Fruit fly (Drosophila melanogaster): ENCODE results near the gene CG2336.

The CG2336 gene

dm6 chr3R:6580484-6580883 lies at the start of gene CG2336:
CG2336 (plus strand) TSS chr3R:6580784.
- no peak for TF ChIP-seq pan (optimal IDR thresholded peaks at IDR 0.05)
- TF ChIP-seq CG8478 (optimal IDR thresholded peaks at IDR 0.05), result no peak
- TF ChIP-seq EcR (GFP tag; optimal IDR thresholded peaks at IDR 0.05), result no peak
- no peak for TF ChIP-seq psq (optimal IDR thresholded peaks at IDR 0.05)
- TF ChIP-seq usp (GFP tag; optimal IDR thresholded peaks at IDR 0.05), result no peak
- TF ChIP-seq Dll (optimal IDR thresholded peaks at IDR 0.05), result no peak

dm6 chr3R:6534059-6534458 lies 46.5 kb upstream of the CG2336 start:
- no peak for TF ChIP-seq psq (optimal IDR thresholded peaks at IDR 0.05)
- no peak for TF ChIP-seq Dll (optimal IDR thresholded peaks at IDR 0.05)
- no peak for TF ChIP-seq pan (optimal IDR thresholded peaks at IDR 0.05)
- no peak for TF ChIP-seq EcR (GFP tag; optimal IDR thresholded peaks at IDR 0.05)
- no peak for TF ChIP-seq usp (GFP tag; optimal IDR thresholded peaks at IDR 0.05)
- TF ChIP-seq CG8478 (optimal IDR thresholded peaks at IDR 0.05), result no peak

dm6 chr3R:6548736-6549135 lies 31.8 kb upstream of the CG2336 start, which contains the start of gene Pif2:
Pif2 (plus strand) TSS chr3R:6549036.
- no peak for TF ChIP-seq Dll (optimal IDR thresholded peaks at IDR 0.05)
- no peak for TF ChIP-seq usp (GFP tag; optimal IDR thresholded peaks at IDR 0.05)
- TF ChIP-seq EcR (GFP tag; optimal IDR thresholded peaks at IDR 0.05), result no peak
- TF ChIP-seq CG8478 (optimal IDR thresholded peaks at IDR 0.05), result no peak
- TF ChIP-seq pan (optimal IDR thresholded peaks at IDR 0.05), result no peak
- TF ChIP-seq psq (optimal IDR thresholded peaks at IDR 0.05), result no peak

dm6 chr3R:6560251-6560650 lies 20.3 kb upstream of the CG2336 start, which contains the start of gene CG1137:
CG1137 (minus strand) TSS chr3R:6560351.
- TF ChIP-seq psq (optimal IDR thresholded peaks at IDR 0.05) (no peak), usp (GFP tag; optimal IDR thresholded peaks at IDR 0.05) (no peak), CG8478 (optimal IDR thresholded peaks at IDR 0.05) (no peak), pan (optimal IDR thresholded peaks at IDR 0.05) (no peak), Dll (optimal IDR thresholded peaks at IDR 0.05) (no peak)

- TF ChIP-seq CG8478 (optimal IDR thresholded peaks at IDR 0.05), result no peak
- TF ChIP-seq usp (GFP tag; optimal IDR thresholded peaks at IDR 0.05), result no peak
- TF ChIP-seq EcR (GFP tag; optimal IDR thresholded peaks at IDR 0.05), result no peak
- TF ChIP-seq pan (optimal IDR thresholded peaks at IDR 0.05), result no peak
- TF ChIP-seq psq (optimal IDR thresholded peaks at IDR 0.05), result no peak
- no peak for TF ChIP-seq Dll (optimal IDR thresholded peaks at IDR 0.05)
Observed at dm6 chr3R:6568835-6569234, 11.7 kb upstream of the CG2336 start.

- TF ChIP-seq Dll (optimal IDR thresholded peaks at IDR 0.05) (no peak), psq (optimal IDR thresholded peaks at IDR 0.05) (no peak), EcR (GFP tag; optimal IDR thresholded peaks at IDR 0.05) (no peak), CG8478 (optimal IDR thresholded peaks at IDR 0.05) (no peak), usp (GFP tag; optimal IDR thresholded peaks at IDR 0.05) (no peak), pan (optimal IDR thresholded peaks at IDR 0.05) (no peak)
Observed at dm6 chr3R:6593068-6593567, 12.5 kb downstream of the CG2336 start, which contains the start of gene dpr11. dpr11 (minus strand) TSS chr3R:6593330.

- TF ChIP-seq pan (optimal IDR thresholded peaks at IDR 0.05) (no peak), Dll (optimal IDR thresholded peaks at IDR 0.05) (no peak), CG8478 (optimal IDR thresholded peaks at IDR 0.05) (no peak), EcR (GFP tag; optimal IDR thresholded peaks at IDR 0.05) (no peak), usp (GFP tag; optimal IDR thresholded peaks at IDR 0.05) (no peak), psq (optimal IDR thresholded peaks at IDR 0.05) (no peak)
Observed at dm6 chr3R:6597922-6598321, 17.3 kb downstream of the CG2336 start, which contains the start of gene CG1138. CG1138 (minus strand) TSS chr3R:6598022.

- TF ChIP-seq usp (GFP tag; optimal IDR thresholded peaks at IDR 0.05), result no peak
- no peak for TF ChIP-seq Dll (optimal IDR thresholded peaks at IDR 0.05)
- no peak for TF ChIP-seq CG8478 (optimal IDR thresholded peaks at IDR 0.05)
- TF ChIP-seq pan (optimal IDR thresholded peaks at IDR 0.05), result no peak
- no peak for TF ChIP-seq EcR (GFP tag; optimal IDR thresholded peaks at IDR 0.05)
- no peak for TF ChIP-seq psq (optimal IDR thresholded peaks at IDR 0.05)
Observed at dm6 chr3R:6600942-6601341, 20.4 kb downstream of the CG2336 start, which contains the start of gene CG31482. CG31482 (plus strand) TSS chr3R:6601242.

- TF ChIP-seq usp (GFP tag; optimal IDR thresholded peaks at IDR 0.05) (no peak), CG8478 (optimal IDR thresholded peaks at IDR 0.05) (no peak), EcR (GFP tag; optimal IDR thresholded peaks at IDR 0.05) (no peak), psq (optimal IDR thresholded peaks at IDR 0.05) (no peak), Dll (optimal IDR thresholded peaks at IDR 0.05) (no peak), pan (optimal IDR thresholded peaks at IDR 0.05) (no peak)
Observed at dm6 chr3R:6605142-6605541, 24.6 kb downstream of the CG2336 start.

dm6 chr3R:6608814-6609213 lies 28.2 kb downstream of the CG2336 start, which contains the start of gene glob2:
glob2 (minus strand) TSS chr3R:6608914.
- no peak for TF ChIP-seq CG8478 (optimal IDR thresholded peaks at IDR 0.05)
- no peak for TF ChIP-seq pan (optimal IDR thresholded peaks at IDR 0.05)
- no peak for TF ChIP-seq usp (GFP tag; optimal IDR thresholded peaks at IDR 0.05)
- no peak for TF ChIP-seq psq (optimal IDR thresholded peaks at IDR 0.05)
- no peak for TF ChIP-seq Dll (optimal IDR thresholded peaks at IDR 0.05)
- no peak for TF ChIP-seq EcR (GFP tag; optimal IDR thresholded peaks at IDR 0.05)

dm6 chr3R:6627800-6628199 lies 47.2 kb downstream of the CG2336 start, which contains the start of gene sowi:
sowi (minus strand) TSS chr3R:6627900.
- TF ChIP-seq usp (GFP tag; optimal IDR thresholded peaks at IDR 0.05), result no peak
- no peak for TF ChIP-seq EcR (GFP tag; optimal IDR thresholded peaks at IDR 0.05)
- TF ChIP-seq psq (optimal IDR thresholded peaks at IDR 0.05), result no peak
- no peak for TF ChIP-seq Dll (optimal IDR thresholded peaks at IDR 0.05)
- TF ChIP-seq pan (optimal IDR thresholded peaks at IDR 0.05), result no peak
- no peak for TF ChIP-seq CG8478 (optimal IDR thresholded peaks at IDR 0.05)

dm6 chr3R:6629221-6629620 lies 48.6 kb downstream of the CG2336 start, which contains the start of gene CG15177:
CG15177 (minus strand) TSS chr3R:6629321.
- TF ChIP-seq usp (GFP tag; optimal IDR thresholded peaks at IDR 0.05) (no peak), EcR (GFP tag; optimal IDR thresholded peaks at IDR 0.05) (no peak), pan (optimal IDR thresholded peaks at IDR 0.05) (no peak)

Measured in whole organism.